Fruit fly (Drosophila melanogaster) whole organism, pupa: ENCODE measurements around the gene Actn.
A peak's percentile ranks its signal among the peaks of the same experiment; 100 is the strongest.

Experiments
- CG10348 ChIP-seq: fragments of 200-800 bp; sonication (Bioruptor generic); IDR thresholded peaks from 2 replicates; pipeline ENCODE4 v1.3.6; 2022; ENCODE audit warnings: missing biosample characterization, missing genetic modification characterization
- CG12605 ChIP-seq: fragments of 200-800 bp; sonication (Bioruptor generic); IDR thresholded peaks from 2 replicates; pipeline ENCODE4 v1.3.6; 2022; ENCODE audit warnings: missing biosample characterization, missing genetic modification characterization
- CG13204 ChIP-seq: fragments of 200-800 bp; sonication (Bioruptor generic); optimal IDR thresholded peaks from 2 replicates; lab custom pipeline; 2018; ENCODE audit warnings: missing biosample characterization, mild to moderate bottlenecking, missing genetic modification characterization, moderate library complexity
- CG14655 ChIP-seq: fragments of 200-800 bp; sonication (Bioruptor generic); optimal IDR thresholded peaks from 3 replicates; lab custom pipeline; 2017; ENCODE audit warnings: mild to moderate bottlenecking, missing biosample characterization, missing genetic modification reagents, missing genetic modification characterization
- CG15710 ChIP-seq: fragments of 200-800 bp; sonication (Bioruptor generic); optimal IDR thresholded peaks from 2 replicates; lab custom pipeline; 2018; ENCODE audit warnings: missing biosample characterization, mild to moderate bottlenecking, missing genetic modification characterization, moderate library complexity
- CG17806 ChIP-seq: fragments of 200-800 bp; sonication (Bioruptor generic); optimal IDR thresholded peaks from 2 replicates; lab custom pipeline; 2018; ENCODE audit warnings: missing biosample characterization, mild to moderate bottlenecking, missing genetic modification characterization, moderate library complexity
- CG32121 ChIP-seq: fragments of 200-800 bp; sonication (Bioruptor generic); IDR thresholded peaks from 2 replicates; pipeline ENCODE4 v1.3.6; 2022; ENCODE audit warnings: missing biosample characterization, missing genetic modification characterization
- CG34367 ChIP-seq: fragments of 200-800 bp; sonication (Bioruptor generic); optimal IDR thresholded peaks from 2 replicates; lab custom pipeline; 2018; ENCODE audit warnings: missing biosample characterization, mild to moderate bottlenecking, missing genetic modification characterization
- CG4496 ChIP-seq: fragments of 200-800 bp; sonication (Bioruptor generic); IDR thresholded peaks from 3 replicates; pipeline ENCODE4 v1.3.6; 2022; ENCODE audit warnings: missing biosample characterization, missing genetic modification characterization
- CG8159 ChIP-seq: fragments of 200-800 bp; sonication (Bioruptor generic); optimal IDR thresholded peaks from 3 replicates; lab custom pipeline; 2018; ENCODE audit warnings: missing biosample characterization, mild to moderate bottlenecking, missing genetic modification characterization, moderate library complexity
- CG8301 ChIP-seq: fragments of 200-800 bp; sonication (Bioruptor generic); optimal IDR thresholded peaks from 2 replicates; lab custom pipeline; 2018; ENCODE audit warnings: missing biosample characterization, mild to moderate bottlenecking, missing genetic modification characterization
- CG9948 ChIP-seq: fragments of 200-800 bp; sonication (Bioruptor generic); optimal IDR thresholded peaks from 2 replicates; lab custom pipeline; 2018; ENCODE audit warnings: missing biosample characterization, mild to moderate bottlenecking, missing genetic modification characterization, moderate library complexity
- D1 ChIP-seq: fragments of 200-800 bp; sonication (Bioruptor generic); optimal IDR thresholded peaks from 2 replicates; lab custom pipeline; 2018; ENCODE audit warnings: missing biosample characterization, mild to moderate bottlenecking, missing genetic modification characterization, moderate library complexity
- EcR ChIP-seq: fragments of 200-800 bp; sonication (Bioruptor generic); optimal IDR thresholded peaks from 3 replicates; lab custom pipeline; 2019; ENCODE audit warnings: missing biosample characterization, missing genetic modification characterization, mild to moderate bottlenecking, moderate library complexity, missing genetic modification reagents
- Ets98B ChIP-seq: fragments of 200-800 bp; sonication (Bioruptor generic); IDR thresholded peaks from 2 replicates; pipeline ENCODE4 v1.3.6; 2022; ENCODE audit warnings: missing biosample characterization, missing genetic modification characterization
- Pif1A ChIP-seq: fragments of 200-800 bp; sonication (Bioruptor generic); optimal IDR thresholded peaks from 3 replicates; lab custom pipeline; 2016; ENCODE audit warnings: missing biosample characterization, missing genetic modification characterization
- Pif1B ChIP-seq: fragments of 200-800 bp; sonication (Bioruptor generic); optimal IDR thresholded peaks from 3 replicates; lab custom pipeline; 2016; ENCODE audit warnings: missing biosample characterization, missing genetic modification characterization
- Snoo ChIP-seq: fragments of 200-800 bp; sonication (Bioruptor generic); optimal IDR thresholded peaks from 3 replicates; lab custom pipeline; 2017; ENCODE audit warnings: missing biosample characterization, mild to moderate bottlenecking, missing genetic modification characterization, inconsistent platforms
- fd96Ca ChIP-seq: fragments of 200-800 bp; sonication (Bioruptor generic); IDR thresholded peaks from 3 replicates; pipeline ENCODE4 v1.3.6; 2022; ENCODE audit warnings: missing biosample characterization, missing genetic modification characterization
- gl ChIP-seq: fragments of 200-800 bp; sonication (Bioruptor generic); optimal IDR thresholded peaks from 2 replicates; lab custom pipeline; 2018; ENCODE audit warnings: missing biosample characterization, mild to moderate bottlenecking, missing genetic modification characterization
- rn ChIP-seq: fragments of 200-800 bp; sonication (Bioruptor generic); IDR thresholded peaks from 2 replicates; pipeline ENCODE4 v1.3.6; 2022; ENCODE audit warnings: missing biosample characterization, missing genetic modification characterization

Actn gene

dm6 chrX:2010010-2010873 lies 31.9 kb downstream of the Actn start, which contains the start of gene east:
TSS of gene east (plus strand) at chrX:2010860.
- TF ChIP-seq CG9948 (no peak), CG8301 (tag; lab: Kevin White, UChicago) (no peak), CG12605 (GFP tag; lab: Robert Waterston, UW) (no peak), fd96Ca (no peak; the same call in 2 of the 3 replicates), CG14655 (GFP tag; lab: Kevin White, UChicago) (no peak), EcR (GFP tag; lab: Kevin White, UChicago) (no peak), CG32121 (GFP tag; lab: Robert Waterston, UW) (no peak), Snoo (tag; lab: Kevin White, UChicago) (no peak), gl (peak; percentile 57), Pif1A (GFP tag; lab: Kevin White, UChicago) (no peak), CG10348 (no peak), CG34367 (tag; lab: Kevin White, UChicago) (no peak), Ets98B (GFP tag; lab: Robert Waterston, UW) (no peak), Pif1B (no peak), CG17806 (tag; lab: Kevin White, UChicago) (no peak), CG13204 (GFP tag; lab: Kevin White, UChicago) (peak; percentile 37), CG15710 (tag; lab: Kevin White, UChicago) (no peak), CG4496 (GFP tag; lab: Robert Waterston, UW) (0 out of 3 replicates have a peak, but pooled peaks have one; percentile 30), D1 (tag; lab: Kevin White, UChicago) (no peak), CG8159 (tag; lab: Kevin White, UChicago) (no peak), rn (no peak)

dm6 chrX:2009453-2010009 lies 32.6 kb downstream of the Actn start:
- peak; percentile 62 for TF ChIP-seq rn
- peak; percentile 61; the same call in 2 of the 3 replicates for TF ChIP-seq CG4496 (GFP tag; lab: Robert Waterston, UW)
- no peak for TF ChIP-seq gl
- peak; percentile 71 for TF ChIP-seq CG9948
- peak; percentile 53 for TF ChIP-seq Pif1B
- TF ChIP-seq EcR (GFP tag; lab: Kevin White, UChicago) = no peak
- peak; percentile 86 for TF ChIP-seq CG14655 (GFP tag; lab: Kevin White, UChicago)
- TF ChIP-seq CG10348 = no peak
- peak; percentile 65 for TF ChIP-seq Pif1A (GFP tag; lab: Kevin White, UChicago)
- peak; percentile 38; the same call in 1 of the 2 replicates for TF ChIP-seq CG32121 (GFP tag; lab: Robert Waterston, UW)
- TF ChIP-seq CG15710 (tag; lab: Kevin White, UChicago) = peak; percentile 69
- no peak for TF ChIP-seq CG13204 (GFP tag; lab: Kevin White, UChicago)
- peak; percentile 51 for TF ChIP-seq Ets98B (GFP tag; lab: Robert Waterston, UW)
- peak; percentile 46 for TF ChIP-seq CG34367 (tag; lab: Kevin White, UChicago)
- TF ChIP-seq D1 (tag; lab: Kevin White, UChicago) = no peak
- TF ChIP-seq fd96Ca = peak; percentile 42; the same call in 2 of the 3 replicates
- TF ChIP-seq CG12605 (GFP tag; lab: Robert Waterston, UW) = 0 out of 2 replicates have a peak, but pooled peaks have one; percentile 13
- peak; percentile 64 for TF ChIP-seq CG8301 (tag; lab: Kevin White, UChicago)
- TF ChIP-seq CG8159 (tag; lab: Kevin White, UChicago) = peak; percentile 70
- TF ChIP-seq Snoo (tag; lab: Kevin White, UChicago) = peak; percentile 61
- peak; percentile 49 for TF ChIP-seq CG17806 (tag; lab: Kevin White, UChicago)

- TF ChIP-seq CG4496 (GFP tag; lab: Robert Waterston, UW) (no peak), Pif1A (GFP tag; lab: Kevin White, UChicago) (no peak), CG13204 (GFP tag; lab: Kevin White, UChicago) (no peak), EcR (GFP tag; lab: Kevin White, UChicago) (no peak), gl (no peak), CG9948 (no peak), CG12605 (GFP tag; lab: Robert Waterston, UW) (no peak), rn (no peak), CG8159 (tag; lab: Kevin White, UChicago) (no peak), CG15710 (tag; lab: Kevin White, UChicago) (no peak), CG8301 (tag; lab: Kevin White, UChicago) (no peak), CG10348 (no peak), D1 (tag; lab: Kevin White, UChicago) (no peak), Ets98B (GFP tag; lab: Robert Waterston, UW) (no peak)
These were observed 33.1 kb downstream of the Actn start, which contains the start of gene PIG-K for dm6 chrX:2008953-2009452. TSS of gene PIG-K (minus strand) at chrX:2009364.

- TF ChIP-seq D1 (tag; lab: Kevin White, UChicago) = no peak
- TF ChIP-seq CG8301 (tag; lab: Kevin White, UChicago) = no peak
- peak; percentile 18; the same call in 1 of the 2 replicates for TF ChIP-seq Ets98B (GFP tag; lab: Robert Waterston, UW)
- TF ChIP-seq CG10348 = no peak
- no peak for TF ChIP-seq CG32121 (GFP tag; lab: Robert Waterston, UW)
- no peak for TF ChIP-seq gl
- no peak for TF ChIP-seq Pif1A (GFP tag; lab: Kevin White, UChicago)
- TF ChIP-seq CG34367 (tag; lab: Kevin White, UChicago) = peak; percentile 37
- TF ChIP-seq CG9948 = no peak
- TF ChIP-seq CG13204 (GFP tag; lab: Kevin White, UChicago) = no peak
- TF ChIP-seq CG15710 (tag; lab: Kevin White, UChicago) = peak; percentile 8
- no peak for TF ChIP-seq Snoo (tag; lab: Kevin White, UChicago)
- TF ChIP-seq CG4496 (GFP tag; lab: Robert Waterston, UW) = peak; percentile 62
- TF ChIP-seq CG17806 (tag; lab: Kevin White, UChicago) = peak; percentile 4
- no peak for TF ChIP-seq Pif1B
- TF ChIP-seq CG12605 (GFP tag; lab: Robert Waterston, UW) = peak; percentile 24; the same call in 1 of the 2 replicates
- no peak for TF ChIP-seq CG14655 (GFP tag; lab: Kevin White, UChicago)
- TF ChIP-seq rn = no peak
- no peak for TF ChIP-seq CG8159 (tag; lab: Kevin White, UChicago)
- TF ChIP-seq EcR (GFP tag; lab: Kevin White, UChicago) = no peak
- TF ChIP-seq fd96Ca = no peak
These were observed 36.3 kb downstream of the Actn start for dm6 chrX:2005840-2006239.
